Fruit fly (Drosophila melanogaster) whole organism, wandering third instar larva: ENCODE measurements around the gene EloA.
A peak's percentile ranks its signal among the peaks of the same experiment; 100 is the strongest.

Experiments used
- Abd-B ChIP-seq: fragments of >200 bp; optimal IDR thresholded peaks from 2 replicates; lab custom pipeline; 2017; ENCODE audit warnings: missing biosample characterization, missing genetic modification characterization
- CG32264 ChIP-seq: fragments of 200-800 bp; sonication (Bioruptor generic); optimal IDR thresholded peaks from 2 replicates; lab custom pipeline; 2016; ENCODE audit warnings: missing biosample characterization, missing genetic modification characterization
- CG9705 ChIP-seq: fragments of 200-800 bp; sonication (Bioruptor generic); optimal IDR thresholded peaks from 2 replicates; lab custom pipeline; 2018; ENCODE audit warnings: missing biosample characterization, mild to moderate bottlenecking, missing genetic modification characterization
- CrebA ChIP-seq: fragments of 200-800 bp; sonication (Bioruptor generic); optimal IDR thresholded peaks from 2 replicates; lab custom pipeline; 2016; ENCODE audit warnings: missing biosample characterization, mild to moderate bottlenecking, missing genetic modification characterization, borderline replicate concordance
- Dfd ChIP-seq: fragments of >200 bp; optimal IDR thresholded peaks from 2 replicates; lab custom pipeline; 2017; ENCODE audit warnings: missing biosample characterization, missing genetic modification characterization
- Dif ChIP-seq: fragments of 200-275, 200-300 bp; sonication (Bioruptor generic); optimal IDR thresholded peaks from 2 replicates; lab custom pipeline; 2018; ENCODE audit warnings: missing biosample characterization, missing genetic modification characterization; ENCODE audit not compliant: partially characterized antibody
- GATAd ChIP-seq: sonication (Bioruptor generic); optimal IDR thresholded peaks from 2 replicates; lab custom pipeline; 2016; ENCODE audit warnings: missing biosample characterization, missing genetic modification characterization
- HLH106 ChIP-seq: fragments of 200-800 bp; optimal IDR thresholded peaks from 3 replicates; lab custom pipeline; 2019; ENCODE audit warnings: missing biosample characterization, mild to moderate bottlenecking, missing genetic modification characterization, moderate library complexity
- Hnf4 ChIP-seq: fragments of 200-800 bp; sonication (Bioruptor generic); optimal IDR thresholded peaks from 2 replicates; lab custom pipeline; 2016; ENCODE audit warnings: missing biosample characterization, mild to moderate bottlenecking, missing genetic modification characterization
- Hr78 ChIP-seq: fragments of >200 bp; optimal IDR thresholded peaks from 2 replicates; lab custom pipeline; 2017; ENCODE audit warnings: missing biosample characterization, missing genetic modification characterization
- Hr83 ChIP-seq: fragments of 200-300 bp; sonication (Bioruptor generic); optimal IDR thresholded peaks from 2 replicates; lab custom pipeline; 2016; ENCODE audit warnings: missing biosample characterization, mild to moderate bottlenecking, missing genetic modification characterization, moderate library complexity; ENCODE audit not compliant: poor library complexity, severe bottlenecking
- Jra ChIP-seq: sonication (Bioruptor generic); optimal IDR thresholded peaks from 2 replicates; lab custom pipeline; 2016; ENCODE audit warnings: missing biosample characterization, missing genetic modification characterization
- Mio ChIP-seq: sonication (Bioruptor generic); optimal IDR thresholded peaks from 2 replicates; lab custom pipeline; 2016; ENCODE audit warnings: missing biosample characterization, missing genetic modification characterization
- Myc ChIP-seq: fragments of >200 bp; optimal IDR thresholded peaks from 2 replicates; lab custom pipeline; 2017
- N ChIP-seq: fragments of >200 bp; optimal IDR thresholded peaks from 2 replicates; lab custom pipeline; 2018; ENCODE audit warnings: missing biosample characterization, missing external identifiers, missing genetic modification characterization
- OdsH ChIP-seq: fragments of 200-800 bp; sonication (Bioruptor generic); optimal IDR thresholded peaks from 2 replicates; lab custom pipeline; 2016; ENCODE audit warnings: missing biosample characterization, mild to moderate bottlenecking, missing genetic modification characterization
- Rel ChIP-seq, 2 experiments: fragments of 200-800 bp; sonication (Bioruptor generic) in 1 of 2; optimal IDR thresholded peaks; 2 replicates in 1 of 2; 3 replicates in 1 of 2; lab custom pipeline; 2016 to 2019; ENCODE audit warnings: mild to moderate bottlenecking in 2 of 2, missing biosample characterization in 2 of 2, missing genetic modification characterization in 2 of 2, moderate library complexity in 1 of 2
- Sp1 ChIP-seq: fragments of 200-800 bp; sonication (Bioruptor generic); optimal IDR thresholded peaks from 3 replicates; lab custom pipeline; 2019; ENCODE audit warnings: missing biosample characterization, mild to moderate bottlenecking, missing genetic modification characterization, moderate library complexity
- Vsx2 ChIP-seq: fragments of 200-300, 225-300 bp; sonication (Bioruptor generic); optimal IDR thresholded peaks from 2 replicates; lab custom pipeline; 2018; ENCODE audit warnings: missing biosample characterization, missing genetic modification characterization; ENCODE audit not compliant: partially characterized antibody
- br ChIP-seq: fragments of 200-800 bp; sonication (Bioruptor generic); optimal IDR thresholded peaks from 2 replicates; lab custom pipeline; 2016; ENCODE audit warnings: missing biosample characterization, missing genetic modification characterization
- brk ChIP-seq: fragments of 200-800 bp; sonication (Bioruptor generic); optimal IDR thresholded peaks from 2 replicates; lab custom pipeline; 2016; ENCODE audit warnings: missing biosample characterization, mild to moderate bottlenecking, missing genetic modification characterization
- dl ChIP-seq, 2 experiments: fragments of 175-275, 200-275 bp in 1 of 2; fragments of 200-275 bp in 1 of 2; sonication (Bioruptor generic); optimal IDR thresholded peaks; lab custom pipeline; 2018; ENCODE audit warnings: mild to moderate bottlenecking in 2 of 2, missing biosample characterization in 2 of 2, missing genetic modification characterization in 2 of 2, moderate library complexity in 2 of 2; ENCODE audit not compliant: partially characterized antibody in 2 of 2, insufficient read depth in 1 of 2
- dmrt93B ChIP-seq: fragments of 200-800 bp; sonication (Bioruptor generic); optimal IDR thresholded peaks from 2 replicates; lab custom pipeline; 2018; ENCODE audit warnings: missing biosample characterization, mild to moderate bottlenecking, missing genetic modification characterization
- dsf ChIP-seq: sonication (Bioruptor generic); optimal IDR thresholded peaks from 2 replicates; lab custom pipeline; 2016; ENCODE audit warnings: missing biosample characterization, missing genetic modification characterization, borderline replicate concordance
- ey ChIP-seq: fragments of 200-800 bp; sonication (Bioruptor generic); optimal IDR thresholded peaks from 2 replicates; lab custom pipeline; 2016; ENCODE audit warnings: missing biosample characterization, missing genetic modification characterization
- foxo ChIP-seq, 2 experiments: fragments of 200-800 bp; sonication (Bioruptor generic); optimal IDR thresholded peaks; 2 replicates in 1 of 2; 3 replicates in 1 of 2; lab custom pipeline; 2016 to 2017; ENCODE audit warnings: missing biosample characterization in 2 of 2, missing genetic modification characterization in 2 of 2
- fru ChIP-seq: fragments of 200-800 bp; sonication (Bioruptor generic); optimal IDR thresholded peaks from 3 replicates; lab custom pipeline; 2016; ENCODE audit warnings: missing biosample characterization, mild to moderate bottlenecking, missing genetic modification characterization
- h ChIP-seq: fragments of 200-800 bp; sonication (Bioruptor generic); optimal IDR thresholded peaks from 3 replicates; lab custom pipeline; 2016; ENCODE audit warnings: missing biosample characterization, mild to moderate bottlenecking, missing genetic modification characterization
- jim ChIP-seq: fragments of 175-275, 200-325 bp; sonication (Bioruptor generic); optimal IDR thresholded peaks from 2 replicates; lab custom pipeline; 2016; ENCODE audit warnings: missing biosample characterization, mild to moderate bottlenecking, missing genetic modification characterization
- lola ChIP-seq: fragments of >200 bp; optimal IDR thresholded peaks from 2 replicates; lab custom pipeline; 2017; ENCODE audit warnings: missing biosample characterization, missing genetic modification characterization
- pan ChIP-seq: fragments of >200 bp; optimal IDR thresholded peaks from 2 replicates; lab custom pipeline; 2017
- psq ChIP-seq: fragments of 200-800 bp; sonication (Bioruptor generic); optimal IDR thresholded peaks from 3 replicates; lab custom pipeline; 2017; ENCODE audit warnings: missing biosample characterization, mild to moderate bottlenecking, missing genetic modification characterization, moderate library complexity
- rgr ChIP-seq: fragments of 200-800 bp; sonication (Bioruptor generic); optimal IDR thresholded peaks from 3 replicates; lab custom pipeline; 2016; ENCODE audit warnings: missing biosample characterization, mild to moderate bottlenecking, missing genetic modification characterization
- sage ChIP-seq: fragments of 200-800 bp; sonication (Bioruptor generic); optimal IDR thresholded peaks from 2 replicates; lab custom pipeline; 2016; ENCODE audit warnings: missing biosample characterization, mild to moderate bottlenecking, missing genetic modification characterization
- sv ChIP-seq: fragments of 200-800 bp; sonication (Bioruptor generic); optimal IDR thresholded peaks from 3 replicates; lab custom pipeline; 2016; ENCODE audit warnings: missing biosample characterization, missing genetic modification characterization
- tai ChIP-seq: sonication (Bioruptor generic); optimal IDR thresholded peaks from 2 replicates; lab custom pipeline; 2016; ENCODE audit warnings: missing biosample characterization, missing genetic modification characterization
- usp ChIP-seq: fragments of >200 bp; optimal IDR thresholded peaks from 2 replicates; lab custom pipeline; 2017; ENCODE audit warnings: missing biosample characterization, missing genetic modification characterization
- woc ChIP-seq: sonication (Bioruptor generic); optimal IDR thresholded peaks from 2 replicates; lab custom pipeline; 2016; ENCODE audit warnings: missing biosample characterization, mild to moderate bottlenecking, missing genetic modification characterization

Gene EloA

DNA sequence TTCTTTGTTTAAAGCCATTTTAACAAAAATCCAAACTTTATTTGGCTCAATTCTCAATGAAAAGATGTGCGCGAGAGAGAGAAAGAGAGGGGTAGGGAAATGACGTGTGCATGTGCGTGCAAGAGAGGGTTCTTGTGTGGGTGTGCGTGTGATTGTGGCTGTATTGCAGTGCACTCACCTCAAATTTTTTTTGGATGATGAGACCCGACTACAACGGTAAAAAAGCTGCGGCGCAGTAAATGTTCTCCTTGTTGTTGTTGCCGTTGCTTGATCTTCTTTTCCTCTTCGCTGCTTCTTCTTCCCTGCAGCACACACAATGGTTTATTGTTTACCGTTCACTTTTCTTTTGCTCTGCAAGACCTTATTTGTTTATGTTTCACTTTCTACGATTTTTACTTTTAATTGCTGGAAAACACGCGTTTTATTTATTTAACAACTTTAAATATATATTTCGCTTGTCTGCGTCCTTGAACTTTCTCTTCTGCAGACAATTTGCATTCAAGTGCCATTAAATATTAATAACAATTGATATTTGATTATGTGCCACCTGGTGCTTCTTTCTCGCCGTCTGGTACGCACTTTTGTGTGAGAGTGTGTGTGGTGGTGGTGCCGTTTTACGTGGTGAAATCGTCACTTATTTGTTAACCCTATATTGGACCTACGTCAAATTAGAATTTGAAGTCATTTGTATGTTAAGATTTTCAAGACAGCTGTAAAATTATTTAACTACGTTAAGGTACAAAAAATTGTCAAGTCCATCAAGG, 30.9 kb upstream of the EloA start:
- TF ChIP-seq Rel (GFP tag; optimal IDR thresholded peaks at IDR 0.05; lab: Kevin White, UChicago) (peak; percentile 10), Rel (tag; optimal IDR thresholded peaks at IDR 0.05; lab: Kevin White, UChicago) (peak; percentile 60), psq (peak; percentile 46), Hr83 (GFP tag; lab: Kevin White, UChicago) (peak; percentile 20), h (GFP tag; lab: Kevin White, UChicago) (peak; percentile 10), Dif (no peak), br (GFP tag; lab: Kevin White, UChicago) (peak; percentile 19), Vsx2 (GFP tag; lab: Kevin White, UChicago) (no peak), dl (GFP tag; optimal IDR thresholded peaks at IDR 0.05; lab: Kevin White, UChicago; ENCODE audit: insufficient read depth in 1 of 2, partially characterized antibody in 2 of 2) (peak in 1 of 2 experiments; percentile 10), Hnf4 (GFP tag; lab: Kevin White, UChicago) (peak; percentile 15), woc (peak; percentile 7)

DNA sequence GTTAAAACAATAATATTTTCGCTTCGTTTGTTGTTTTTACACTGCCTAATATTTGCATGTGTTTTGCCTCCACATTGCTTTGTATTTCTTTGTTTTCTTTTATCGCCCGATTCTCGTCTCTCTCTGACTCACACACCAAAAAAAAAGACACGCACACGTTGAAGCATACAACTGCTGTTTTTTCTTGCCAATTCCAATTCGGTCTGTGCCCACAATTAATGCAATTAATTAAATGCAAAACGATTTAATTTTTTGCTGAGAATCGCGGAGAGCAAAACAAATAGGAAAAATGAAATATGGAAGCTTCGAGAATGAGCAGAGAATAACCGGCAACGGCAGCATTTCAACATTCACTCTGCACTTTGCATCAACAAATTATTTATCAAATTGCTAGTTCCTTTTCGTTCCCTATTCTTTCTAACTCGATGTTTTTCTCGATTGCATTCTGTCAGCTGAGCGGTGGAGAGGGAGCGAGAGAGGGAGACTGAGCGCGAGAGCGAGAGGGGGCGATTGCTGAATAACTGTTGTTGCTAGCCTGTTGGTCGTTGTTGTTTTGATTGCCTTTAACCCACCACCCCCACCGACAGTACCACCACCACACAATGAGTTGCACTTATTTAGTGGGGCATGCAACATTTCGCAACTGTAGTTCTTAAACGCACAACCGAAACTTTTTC, 30.2 kb upstream of the EloA start:
- TF ChIP-seq Jra, result peak; percentile 14
- TF ChIP-seq jim (GFP tag; lab: Kevin White, UChicago), result no peak

DNA sequence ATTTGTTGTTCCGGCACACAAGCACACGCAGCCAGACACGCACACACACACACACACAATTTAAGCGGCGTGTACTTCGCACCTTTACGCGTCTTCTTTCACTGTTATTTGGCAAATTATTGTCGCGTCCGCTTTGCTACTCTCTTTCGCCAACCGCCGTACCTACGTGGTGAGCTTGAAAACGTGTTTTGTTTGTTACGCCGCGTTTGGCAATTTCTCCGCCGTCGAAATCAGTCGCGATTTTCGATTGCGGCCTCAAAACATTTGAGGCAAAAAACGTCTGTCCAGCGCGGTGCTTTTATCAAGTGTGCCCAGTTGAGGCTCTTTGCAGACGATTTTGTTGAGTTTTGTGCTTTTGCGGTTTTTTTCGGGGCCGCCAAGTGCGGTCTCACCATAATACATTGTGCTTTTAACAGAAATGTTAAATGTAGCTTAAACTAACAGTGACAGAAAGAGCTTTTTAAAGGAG, 29.6 kb upstream of the EloA start:
- no peak for TF ChIP-seq CG9705 (GFP tag; lab: Kevin White, UChicago)
- TF ChIP-seq fru (GFP tag; lab: Kevin White, UChicago), result peak; percentile 10
- TF ChIP-seq h (GFP tag; lab: Kevin White, UChicago), result peak; percentile 62
- no peak for TF ChIP-seq jim (GFP tag; lab: Kevin White, UChicago)
- TF ChIP-seq Hnf4 (GFP tag; lab: Kevin White, UChicago), result peak; percentile 42
- TF ChIP-seq Sp1, result peak; percentile 71
- peak; percentile 28 for TF ChIP-seq rgr (GFP tag; lab: Kevin White, UChicago)
- no peak for TF ChIP-seq Abd-B (GFP tag; lab: Kevin White, UChicago)
- TF ChIP-seq CrebA (GFP tag; lab: Kevin White, UChicago), result peak; percentile 85
- no peak for TF ChIP-seq lola
- no peak for TF ChIP-seq N (GFP tag; lab: Kevin White, UChicago)
- peak; percentile 66 for TF ChIP-seq Dif
- TF ChIP-seq Dfd (GFP tag; lab: Kevin White, UChicago), result no peak
- no peak for TF ChIP-seq ey (GFP tag; lab: Kevin White, UChicago)
- TF ChIP-seq HLH106, result no peak
- TF ChIP-seq sv (GFP tag; lab: Kevin White, UChicago), result no peak
- no peak for TF ChIP-seq tai (GFP tag; lab: Kevin White, UChicago)
- peak; percentile 60 for TF ChIP-seq br (GFP tag; lab: Kevin White, UChicago)
- TF ChIP-seq foxo (GFP tag; optimal IDR thresholded peaks at IDR 0.05; lab: Kevin White, UChicago), result peak in 1 of 2 experiments; percentile 29
- TF ChIP-seq OdsH, result peak; percentile 0
- peak; percentile 36 for TF ChIP-seq Vsx2 (GFP tag; lab: Kevin White, UChicago)
- TF ChIP-seq dl (GFP tag; optimal IDR thresholded peaks at IDR 0.05; lab: Kevin White, UChicago; ENCODE audit: insufficient read depth in 1 of 2, partially characterized antibody in 2 of 2), result no peak
- TF ChIP-seq Mio, result no peak
- TF ChIP-seq Jra, result no peak
- TF ChIP-seq Hr78 (GFP tag; lab: Kevin White, UChicago), result no peak
- TF ChIP-seq Myc (lab: Kevin White, UChicago), result no peak
- peak; percentile 37 for TF ChIP-seq Hr83 (GFP tag; lab: Kevin White, UChicago)
- TF ChIP-seq sage (GFP tag; lab: Kevin White, UChicago), result peak; percentile 56
- no peak for TF ChIP-seq usp (GFP tag; lab: Kevin White, UChicago)
- TF ChIP-seq woc, result no peak
- TF ChIP-seq Rel (GFP tag; optimal IDR thresholded peaks at IDR 0.05; lab: Kevin White, UChicago), result peak; percentile 65
- TF ChIP-seq Rel (tag; optimal IDR thresholded peaks at IDR 0.05; lab: Kevin White, UChicago), result peak; percentile 92
- no peak for TF ChIP-seq GATAd (GFP tag; lab: Kevin White, UChicago)
- peak; percentile 47 for TF ChIP-seq brk
- TF ChIP-seq CG32264 (GFP tag; lab: Kevin White, UChicago), result no peak
- TF ChIP-seq dmrt93B (GFP tag; lab: Kevin White, UChicago), result no peak
- no peak for TF ChIP-seq pan (lab: Kevin White, UChicago)
- peak; percentile 90 for TF ChIP-seq psq
- no peak for TF ChIP-seq dsf (GFP tag; lab: Kevin White, UChicago)
